Worm (Caenorhabditis elegans) whole organism, L1 larva: ENCODE measurements around the gene Y43F8B.23.

ENCODE experiments used
- Y116A8C.19 ChIP-seq: sonication (generic microtip); optimal IDR thresholded peaks from 2 replicates; lab custom pipeline; 2016; ENCODE audit warnings: missing compliant biosample characterization, missing genetic modification characterization, borderline replicate concordance
- alr-1 ChIP-seq: fragments of 200-800 bp; sonication (Bioruptor generic); optimal IDR thresholded peaks from 2 replicates; lab custom pipeline; 2018; ENCODE audit warnings: borderline replicate concordance, mild to moderate bottlenecking, missing genetic modification characterization, missing compliant biosample characterization
- egl-27 ChIP-seq, 2 experiments: fragments of 150-350 bp in 1 of 2; sonication (generic microtip); optimal IDR thresholded peaks; 3 replicates each; lab custom pipeline; 2017 to 2018; ENCODE audit warnings: missing biosample characterization in 2 of 2, missing genetic modification characterization in 2 of 2, missing genetic modification reagents in 2 of 2
- elt-3 ChIP-seq, 6 experiments: fragments of 150-350 bp in 1 of 6; sonication (generic microtip); optimal IDR thresholded peaks; 2 replicates each; lab custom pipeline; 2017 to 2018; ENCODE audit warnings: missing biosample characterization in 6 of 6, missing genetic modification characterization in 6 of 6, inconsistent platforms in 1 of 6
- fkh-4 ChIP-seq: sonication (generic microtip); optimal IDR thresholded peaks from 2 replicates; lab custom pipeline; 2016; ENCODE audit warnings: missing compliant biosample characterization, missing genetic modification characterization, borderline replicate concordance
- lin-15B ChIP-seq: fragments of 150-350 bp; sonication (generic microtip); optimal IDR thresholded peaks from 3 replicates; lab custom pipeline; 2014; ENCODE audit warnings: missing biosample characterization, missing genetic modification characterization
- lin-35 ChIP-seq, 2 experiments: fragments of 150-350 bp; optimal IDR thresholded peaks; 2 replicates each; lab custom pipeline; 2014; ENCODE audit warnings: missing biosample characterization in 2 of 2, missing genetic modification characterization in 2 of 2, missing genetic modification reagents in 2 of 2
- nhr-20 ChIP-seq: sonication (generic microtip); optimal IDR thresholded peaks from 2 replicates; lab custom pipeline; 2016; ENCODE audit warnings: mild to moderate bottlenecking, missing genetic modification characterization, missing compliant biosample characterization
- nhr-76 ChIP-seq: sonication (generic microtip); optimal IDR thresholded peaks from 2 replicates; lab custom pipeline; 2017; ENCODE audit warnings: missing biosample characterization, missing genetic modification characterization
- pax-3 ChIP-seq: fragments of 200-800 bp; sonication (Bioruptor generic); optimal IDR thresholded peaks from 2 replicates; lab custom pipeline; 2018; ENCODE audit warnings: mild to moderate bottlenecking, missing genetic modification characterization, moderate library complexity, missing compliant biosample characterization
- snpc-4 ChIP-seq: fragments of 150-350 bp; optimal IDR thresholded peaks from 2 replicates; lab custom pipeline; 2014; ENCODE audit warnings: missing biosample characterization, missing genetic modification characterization
- unc-86 ChIP-seq: sonication (generic microtip); optimal IDR thresholded peaks from 2 replicates; lab custom pipeline; 2016; ENCODE audit warnings: missing genetic modification characterization, missing compliant biosample characterization
- vab-15 ChIP-seq: sonication (generic microtip); optimal IDR thresholded peaks from 2 replicates; lab custom pipeline; 2017; ENCODE audit warnings: missing genotype, mild to moderate bottlenecking, missing genetic modification characterization, missing compliant biosample characterization
- ztf-11 ChIP-seq, 2 experiments: sonication (generic microtip); optimal IDR thresholded peaks; 2 replicates each; lab custom pipeline; 2016 to 2017; ENCODE audit warnings: missing genetic modification characterization in 2 of 2, missing biosample characterization in 1 of 2, missing compliant biosample characterization in 1 of 2

ce11 chrV:19491302-19491701 lies 23.9 kb upstream of the Y43F8B.23 start, which contains the start of gene Y43F8B.29:
- TF ChIP-seq egl-27 (tag; optimal IDR thresholded peaks at IDR 0.05; lab: Kevin White, UChicago): no peak
- TF ChIP-seq pax-3 (tag; lab: Kevin White, UChicago): no peak
- TF ChIP-seq unc-86 (tag; lab: Kevin White, UChicago): no peak
- TF ChIP-seq alr-1 (tag; lab: Kevin White, UChicago): no peak
- TF ChIP-seq Y116A8C.19 (tag; lab: Kevin White, UChicago): no peak
- TF ChIP-seq nhr-20 (tag; lab: Kevin White, UChicago): no peak
- no peak for TF ChIP-seq lin-35 (GFP tag; optimal IDR thresholded peaks at IDR 0.05; lab: Kevin White, UChicago)
- no peak for TF ChIP-seq lin-15B
- TF ChIP-seq elt-3 (tag; optimal IDR thresholded peaks at IDR 0.05; lab: Kevin White, UChicago): no peak
- TF ChIP-seq nhr-76: no peak
- TF ChIP-seq fkh-4: no peak
- TF ChIP-seq snpc-4: no peak
- no peak for TF ChIP-seq ztf-11 (tag; optimal IDR thresholded peaks at IDR 0.05; lab: Kevin White, UChicago)
- TF ChIP-seq vab-15: no peak
